Worm (Caenorhabditis elegans): ENCODE data around the gene ZK622.1.

ce11 chrII:5292226-5292752 is 1.3 kb upstream of the ZK622.1 start, which contains the start of gene ZK622.4:
- TF ChIP-seq unc-55 (GFP tag; optimal IDR thresholded peaks at IDR 0.05): peak; percentile 71
- TF ChIP-seq egl-27 (tag; optimal IDR thresholded peaks at IDR 0.05): no peak
- peak; percentile 3 for TF ChIP-seq ztf-4 (tag; optimal IDR thresholded peaks at IDR 0.05)
- TF ChIP-seq lsy-2 (tag; optimal IDR thresholded peaks at IDR 0.05): peak; percentile 37 to 53
- no peak for TF ChIP-seq zag-1 (tag; optimal IDR thresholded peaks at IDR 0.05)
- no peak for TF ChIP-seq alr-1 (tag; optimal IDR thresholded peaks at IDR 0.05)
